Worm (Caenorhabditis elegans): ENCODE results near the gene C10B5.3.

The C10B5.3 gene

ce11 chrV:8588079-8588478 is at the start of gene C10B5.3:
TSS of gene C10B5.3 (minus strand) at chrV:8588179.
- TF ChIP-seq F49E8.2 (tag; optimal IDR thresholded peaks at IDR 0.05; ENCODE audit: insufficient read depth) = no peak
- no peak for TF ChIP-seq ceh-100 (GFP tag; IDR thresholded peaks at IDR 0.05)
- no peak for TF ChIP-seq T26A5.8 (tag; optimal IDR thresholded peaks at IDR 0.05)
- no peak for TF ChIP-seq nhr-179 (tag; optimal IDR thresholded peaks at IDR 0.05)
- no peak for TF ChIP-seq hmg-1.2 (GFP tag; IDR thresholded peaks at IDR 0.05)
- no peak for TF ChIP-seq egrh-3 (GFP tag; IDR thresholded peaks at IDR 0.05)
- TF ChIP-seq hlh-26 (GFP tag; conservative IDR thresholded peaks at IDR 0.05) = no peak
- no peak for TF ChIP-seq F23B12.7 (tag; optimal IDR thresholded peaks at IDR 0.05; ENCODE audit: insufficient read depth)
- no peak for TF ChIP-seq hsf-1 (GFP tag; IDR thresholded peaks at IDR 0.05)
- TF ChIP-seq hmg-20 (GFP tag; IDR thresholded peaks at IDR 0.05) = no peak
- TF ChIP-seq sptf-2 (GFP tag; optimal IDR thresholded peaks at IDR 0.05) = no peak
- TF ChIP-seq xnd-1 (tag; optimal IDR thresholded peaks at IDR 0.05) = no peak
- TF ChIP-seq nhr-27 (tag; optimal IDR thresholded peaks at IDR 0.05) = no peak
- TF ChIP-seq K11D2.4 (GFP tag; IDR thresholded peaks at IDR 0.05) = no peak
- TF ChIP-seq him-1 (tag; optimal IDR thresholded peaks at IDR 0.05) = no peak
- no peak for TF ChIP-seq F22D6.2 (tag; optimal IDR thresholded peaks at IDR 0.05)

ce11 chrV:8636907-8637306 is 48.9 kb upstream of the C10B5.3 start, which contains the start of gene grl-12:
TSS of gene grl-12 (minus strand) at chrV:8637007.
- no peak for TF ChIP-seq ztf-26 (tag; optimal IDR thresholded peaks at IDR 0.05)
- TF ChIP-seq B0035.1 (tag; optimal IDR thresholded peaks at IDR 0.05) = no peak
- TF ChIP-seq F33H1.4 (GFP tag; IDR thresholded peaks at IDR 0.05) = no peak
- no peak for TF ChIP-seq unc-130 (GFP tag; optimal IDR thresholded peaks at IDR 0.05)
- no peak for TF ChIP-seq lin-26 (GFP tag; IDR thresholded peaks at IDR 0.05)
- TF ChIP-seq attf-6 (GFP tag; IDR thresholded peaks at IDR 0.05) = no peak
- TF ChIP-seq zfh-2 (GFP tag; conservative IDR thresholded peaks at IDR 0.05) = no peak
- no peak for TF ChIP-seq Y67H2A.10 (GFP tag; conservative IDR thresholded peaks at IDR 0.05)
- no peak for TF ChIP-seq lag-1 (GFP tag; IDR thresholded peaks at IDR 0.05)
- no peak for TF ChIP-seq madf-6 (GFP tag; IDR thresholded peaks at IDR 0.05)
- no peak for TF ChIP-seq dpl-1 (GFP tag; optimal IDR thresholded peaks at IDR 0.05)

DNA sequence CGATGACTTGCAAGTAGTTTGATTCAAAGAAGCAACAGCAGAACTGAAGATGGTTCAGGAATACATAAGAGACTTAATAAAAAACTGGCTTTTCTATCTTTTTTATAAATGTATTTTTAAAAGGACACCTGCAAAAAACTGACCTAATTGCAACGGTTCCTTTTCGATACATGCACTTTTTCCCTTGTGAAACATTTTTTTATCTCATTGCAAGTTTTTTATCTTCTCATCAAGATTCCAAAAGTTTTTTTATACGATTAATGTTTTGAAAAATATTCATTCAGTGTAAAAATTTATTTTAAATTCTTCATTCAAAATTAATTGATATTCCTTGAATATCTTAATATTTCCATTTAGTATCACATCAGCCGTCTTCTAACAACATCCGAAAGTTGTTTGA is 47.6 kb upstream of the C10B5.3 start, which contains the start of gene oac-29:
oac-29 (minus strand) TSS at position 101 of the 400 bp plus-strand sequence.
- TF ChIP-seq D2030.7 (GFP tag; IDR thresholded peaks at IDR 0.05) (no peak), ceh-58 (GFP tag; IDR thresholded peaks at IDR 0.05) (no peak), aptf-3 (GFP tag; IDR thresholded peaks at IDR 0.05) (no peak), rpc-1 (optimal IDR thresholded peaks at IDR 0.05) (no peak), rpc-1 (tag; optimal IDR thresholded peaks at IDR 0.05) (no peak), lag-1 (GFP tag; IDR thresholded peaks at IDR 0.05) (no peak), F33H1.4 (GFP tag; IDR thresholded peaks at IDR 0.05) (no peak), nfyb-1 (GFP tag; IDR thresholded peaks at IDR 0.05) (no peak), Y79H2A.3 (GFP tag; conservative IDR thresholded peaks at IDR 0.05) (no peak), nhr-80 (tag; optimal IDR thresholded peaks at IDR 0.05) (no peak), attf-6 (GFP tag; IDR thresholded peaks at IDR 0.05) (no peak), akir-1 (GFP tag; optimal IDR thresholded peaks at IDR 0.05) (no peak), efl-1 (GFP tag; optimal IDR thresholded peaks at IDR 0.05) (no peak), ama-1 (optimal IDR thresholded peaks at IDR 0.05) (no peak), ama-1 (GFP tag; optimal IDR thresholded peaks at IDR 0.05) (no peak), him-1 (tag; optimal IDR thresholded peaks at IDR 0.05) (no peak), lin-54 (GFP tag; optimal IDR thresholded peaks at IDR 0.05) (no peak), rcor-1 (GFP tag; IDR thresholded peaks at IDR 0.05) (no peak)

Measured in whole organism, young adult.